Worm (Caenorhabditis elegans) whole organism, young adult: ENCODE data around the gene rnp-4.

Experiments used
- him-1 ChIP-seq: sonication (generic microtip); optimal IDR thresholded peaks from 2 replicates; lab custom pipeline; 2016; ENCODE audit warnings: missing genotype, missing genetic modification reagents, missing genetic modification characterization, missing compliant biosample characterization
- lin-35 ChIP-seq, 3 experiments: fragments of 150-350 bp in 2 of 3; sonication (generic microtip) in 1 of 3; optimal IDR thresholded peaks; 2 replicates each; lab custom pipeline; 2014 to 2018; ENCODE audit warnings: missing biosample characterization in 3 of 3, missing genetic modification characterization in 3 of 3, missing genetic modification reagents in 3 of 3
- mxl-1 ChIP-seq: sonication (generic microtip); optimal IDR thresholded peaks from 2 replicates; lab custom pipeline; 2016; ENCODE audit warnings: missing genetic modification characterization, missing compliant biosample characterization
- unc-130 ChIP-seq: sonication (generic microtip); optimal IDR thresholded peaks from 2 replicates; lab custom pipeline; 2016; ENCODE audit warnings: missing genetic modification reagents, missing genetic modification characterization, missing compliant biosample characterization

- TF ChIP-seq unc-130 (GFP tag; lab: Kevin White, UChicago) (no peak), mxl-1 (tag; lab: Kevin White, UChicago) (no peak), him-1 (tag; lab: Kevin White, UChicago) (no peak), lin-35 (GFP tag; optimal IDR thresholded peaks at IDR 0.05; lab: Kevin White, UChicago) (no peak)
Observed at ce11 chrIII:4390421-4390820, 15.7 kb upstream of the rnp-4 start.
